Worm (Caenorhabditis elegans): ENCODE measurements around the gene F56D6.20.

Gene F56D6.20

DNA sequence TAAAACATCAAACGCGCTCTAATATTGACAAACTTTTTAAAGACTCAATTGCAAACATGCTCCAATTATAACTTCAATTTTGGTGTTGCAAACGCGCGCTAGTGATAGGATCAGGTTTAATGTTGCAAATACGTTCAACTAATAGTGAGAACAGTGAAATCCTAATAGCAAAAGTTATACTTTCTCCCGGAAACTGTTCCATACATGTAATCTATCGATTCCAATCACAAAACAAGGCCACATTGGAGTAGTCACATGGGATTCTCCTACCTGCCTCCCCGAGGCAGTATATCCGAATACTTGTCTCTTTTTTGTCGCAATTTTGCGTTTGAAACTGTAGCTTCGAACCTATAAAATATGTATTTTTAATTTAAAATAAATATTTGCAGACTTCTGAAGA, 42.8 kb upstream of the F56D6.20 start:
- TF ChIP-seq nhr-41 (GFP tag; IDR thresholded peaks at IDR 0.05) (no peak), nhr-111 (GFP tag; optimal IDR thresholded peaks at IDR 0.05) (no peak), php-3 (GFP tag; IDR thresholded peaks at IDR 0.05) (no peak), Y75B8A.6 (GFP tag; IDR thresholded peaks at IDR 0.05) (no peak), ceh-62 (tag; optimal IDR thresholded peaks at IDR 0.05) (no peak), mdt-29 (GFP tag; IDR thresholded peaks at IDR 0.05) (no peak), ZK546.5 (tag; optimal IDR thresholded peaks at IDR 0.05) (no peak), skn-1 (tag; optimal IDR thresholded peaks at IDR 0.05) (no peak), snpc-4 (tag; optimal IDR thresholded peaks at IDR 0.05) (no peak), Y5F2A.4 (GFP tag; optimal IDR thresholded peaks at IDR 0.05) (no peak), aly-2 (tag; optimal IDR thresholded peaks at IDR 0.05) (no peak)

DNA sequence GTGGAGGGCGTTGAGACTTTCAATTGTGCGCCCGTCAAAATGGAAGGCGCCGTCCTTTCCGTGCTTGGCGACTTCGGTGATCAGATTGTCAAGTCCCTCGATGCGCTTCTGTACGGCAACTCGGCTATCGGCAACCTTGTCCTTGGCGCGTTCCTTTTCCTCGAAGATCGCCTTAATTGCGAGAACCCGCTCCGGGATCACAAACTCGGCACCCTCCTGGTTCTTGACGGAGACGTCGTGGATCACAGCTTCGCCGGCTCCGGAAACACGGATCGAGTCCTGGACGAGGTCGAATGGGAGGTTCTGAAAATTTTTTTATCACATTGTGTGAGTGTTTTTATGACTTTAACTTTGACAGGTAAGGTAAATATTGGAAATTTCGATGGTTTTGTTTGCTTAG, 39.5 kb upstream of the F56D6.20 start:
- TF ChIP-seq mxl-2 (GFP tag; conservative IDR thresholded peaks at IDR 0.05) (no peak), set-16 (GFP tag; IDR thresholded peaks at IDR 0.05) (peak; percentile 81), zfp-3 (GFP tag; conservative IDR thresholded peaks at IDR 0.05) (0 out of 2 replicates have a peak, but pooled peaks have one; percentile 12), unc-62 (GFP tag; optimal IDR thresholded peaks at IDR 0.05 in 1 of 2) (peak in 1 of 2 experiments; percentile 81), unc-62 (tag; optimal IDR thresholded peaks at IDR 0.05) (no peak)

DNA sequence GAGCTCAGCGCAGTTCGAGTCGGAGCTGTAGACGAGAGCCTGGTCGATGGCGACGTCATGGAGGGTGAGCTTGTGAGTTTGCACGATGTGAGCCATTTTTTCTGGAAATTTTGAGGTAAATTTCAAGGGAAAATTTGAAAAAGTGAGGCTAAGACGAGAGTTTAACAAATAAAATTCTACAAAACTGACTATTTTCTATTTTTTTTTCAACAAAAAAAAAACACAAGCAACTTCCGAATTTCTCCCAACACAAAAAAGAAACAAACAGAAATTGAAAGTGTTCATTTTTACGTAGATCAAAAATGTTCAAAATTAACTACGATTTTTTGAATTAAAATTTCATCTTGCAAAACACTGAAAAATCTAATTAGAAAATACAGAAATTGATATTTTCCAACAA, 39.0 kb upstream of the F56D6.20 start, which contains the start of gene F37C4.5:
Gene F37C4.5, minus strand, starts transcription at position 101 of the 400 bp plus-strand sequence.
- TF ChIP-seq dpl-1 (GFP tag; optimal IDR thresholded peaks at IDR 0.05) (no peak), spr-1 (tag; optimal IDR thresholded peaks at IDR 0.05) (no peak), madf-9 (GFP tag; conservative IDR thresholded peaks at IDR 0.05) (no peak), php-3 (GFP tag; IDR thresholded peaks at IDR 0.05) (no peak), nhr-42 (GFP tag; IDR thresholded peaks at IDR 0.05) (no peak), sdz-12 (GFP tag; optimal IDR thresholded peaks at IDR 0.05) (no peak), mxl-3 (GFP tag; optimal IDR thresholded peaks at IDR 0.05) (no peak), nhr-41 (GFP tag; IDR thresholded peaks at IDR 0.05) (no peak), snpc-1.2 (GFP tag; IDR thresholded peaks at IDR 0.05) (no peak), nhr-25 (tag; optimal IDR thresholded peaks at IDR 0.05; ENCODE audit: borderline replicate concordance, insufficient read depth) (no peak), zip-2 (tag; optimal IDR thresholded peaks at IDR 0.05) (no peak), nhr-237 (tag; optimal IDR thresholded peaks at IDR 0.05) (no peak), ama-1 (optimal IDR thresholded peaks at IDR 0.05) (no peak), lin-15B (tag; optimal IDR thresholded peaks at IDR 0.05) (no peak), hlh-30 (tag; optimal IDR thresholded peaks at IDR 0.05; ENCODE audit: insufficient read depth) (no peak), hmg-1.1 (GFP tag; IDR thresholded peaks at IDR 0.05) (no peak), set-16 (GFP tag; IDR thresholded peaks at IDR 0.05) (no peak), mxl-2 (GFP tag; conservative IDR thresholded peaks at IDR 0.05) (no peak)

DNA sequence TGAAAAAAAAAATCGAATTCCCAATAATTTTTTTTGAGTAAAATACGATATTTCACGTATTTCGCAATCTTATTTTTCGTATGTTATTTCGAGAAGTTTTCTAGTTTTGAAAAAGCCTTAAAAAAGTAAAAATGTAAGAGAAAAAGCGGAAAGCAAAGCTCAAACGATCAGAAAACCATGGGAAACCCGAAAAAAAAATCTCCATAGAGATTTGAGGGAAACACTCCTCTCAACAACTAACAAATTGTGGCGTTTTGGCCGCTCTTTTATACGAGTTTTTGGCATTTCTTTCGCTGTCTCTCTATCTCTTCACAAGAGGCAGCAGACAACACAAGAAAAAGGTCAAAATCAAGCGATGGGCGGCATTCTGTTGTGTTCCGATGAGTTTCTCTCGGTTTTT, 38.3 kb upstream of the F56D6.20 start:
- TF ChIP-seq R02D3.7 (tag; optimal IDR thresholded peaks at IDR 0.05), result no peak
- TF ChIP-seq T26A8.4 (GFP tag; IDR thresholded peaks at IDR 0.05), result 0 out of 2 replicates have a peak, but pooled peaks have one; percentile 34
- peak; percentile 67 for TF ChIP-seq nhr-28 (tag; optimal IDR thresholded peaks at IDR 0.05)
- TF ChIP-seq nhr-6 (tag; optimal IDR thresholded peaks at IDR 0.05), result peak; percentile 63
- no peak for TF ChIP-seq dmd-8 (GFP tag; IDR thresholded peaks at IDR 0.05)
- no peak for TF ChIP-seq unc-130 (GFP tag; optimal IDR thresholded peaks at IDR 0.05)
- TF ChIP-seq hlh-30 (tag; optimal IDR thresholded peaks at IDR 0.05; ENCODE audit: insufficient read depth), result peak; percentile 28
- TF ChIP-seq hlh-11 (tag; optimal IDR thresholded peaks at IDR 0.05), result peak; percentile 71
- peak; percentile 72 for TF ChIP-seq mep-1 (tag; optimal IDR thresholded peaks at IDR 0.05)
- TF ChIP-seq arid-1 (GFP tag; conservative IDR thresholded peaks at IDR 0.05), result no peak
- TF ChIP-seq dve-1 (tag; optimal IDR thresholded peaks at IDR 0.05; ENCODE audit: insufficient read depth), result peak; percentile 51
- TF ChIP-seq mdl-1 (tag; optimal IDR thresholded peaks at IDR 0.05), result peak in 1 of 2 experiments; percentile 8
- no peak for TF ChIP-seq nhr-48 (tag; optimal IDR thresholded peaks at IDR 0.05)
- peak; percentile 43 for TF ChIP-seq mes-2 (tag; optimal IDR thresholded peaks at IDR 0.05; ENCODE audit: poor library complexity, severe bottlenecking)
- TF ChIP-seq dmd-6 (GFP tag; IDR thresholded peaks at IDR 0.05), result peak; percentile 64
- TF ChIP-seq snpc-4 (tag; optimal IDR thresholded peaks at IDR 0.05), result no peak
- TF ChIP-seq lsy-2 (tag; optimal IDR thresholded peaks at IDR 0.05), result peak in 1 of 2 experiments; percentile 36
- TF ChIP-seq nhr-77 (tag; optimal IDR thresholded peaks at IDR 0.05), result peak; percentile 55
- TF ChIP-seq ama-1 (optimal IDR thresholded peaks at IDR 0.05), result peak; percentile 97
- TF ChIP-seq hmg-1.1 (GFP tag; IDR thresholded peaks at IDR 0.05), result 0 out of 2 replicates have a peak, but pooled peaks have one; percentile 27
